Fruit fly (Drosophila melanogaster) whole organism, embryonic: ENCODE measurements around the gene CG5500.

Source experiments
- BtbVII ChIP-seq: fragments of 200-800 bp; sonication (Bioruptor generic); optimal IDR thresholded peaks from 3 replicates; lab custom pipeline; 2017; ENCODE audit warnings: missing biosample characterization, mild to moderate bottlenecking, missing genetic modification characterization
- CG2678 ChIP-seq: fragments of 200-800 bp; sonication (Bioruptor generic); optimal IDR thresholded peaks from 3 replicates; lab custom pipeline; 2019; ENCODE audit warnings: missing biosample characterization, mild to moderate bottlenecking, missing genetic modification characterization, moderate library complexity
- CG34422 ChIP-seq: fragments of 200-800 bp; sonication (Bioruptor generic); IDR thresholded peaks from 3 replicates; pipeline ENCODE4 v1.3.6; 2022; ENCODE audit warnings: missing biosample characterization, missing genetic modification characterization
- Fer2 ChIP-seq: fragments of 200-800 bp; sonication (Bioruptor generic); optimal IDR thresholded peaks from 2 replicates; lab custom pipeline; 2018; ENCODE audit warnings: missing biosample characterization, mild to moderate bottlenecking, missing genetic modification characterization, moderate library complexity
- Hr51 ChIP-seq, 2 experiments: fragments of 200-800 bp; sonication (Bioruptor generic); optimal IDR thresholded peaks; 2 replicates in 1 of 2; 3 replicates in 1 of 2; lab custom pipeline; 2016 to 2018; ENCODE audit warnings: missing biosample characterization in 2 of 2, missing genetic modification characterization in 2 of 2, mild to moderate bottlenecking in 1 of 2, moderate library complexity in 1 of 2
- Max ChIP-seq: fragments of 200-800 bp; sonication (Bioruptor generic); optimal IDR thresholded peaks from 2 replicates; lab custom pipeline; 2016; ENCODE audit warnings: missing biosample characterization, mild to moderate bottlenecking, missing genetic modification characterization
- NfI ChIP-seq: fragments of 200-800 bp; sonication (Bioruptor generic); optimal IDR thresholded peaks from 3 replicates; lab custom pipeline; 2018; ENCODE audit warnings: missing biosample characterization, mild to moderate bottlenecking, missing genetic modification characterization, moderate library complexity
- croc ChIP-seq: fragments of 200-800 bp; sonication (Bioruptor generic); conservative IDR thresholded peaks from 3 replicates; pipeline ENCODE4 v1.3.6; 2022; ENCODE audit warnings: missing biosample characterization, missing genetic modification characterization
- eyg ChIP-seq: fragments of 200-800 bp; sonication (Bioruptor generic); optimal IDR thresholded peaks from 3 replicates; lab custom pipeline; 2016; ENCODE audit warnings: missing biosample characterization, missing genetic modification characterization
- hbn ChIP-seq: fragments of 200-800 bp; sonication (Bioruptor generic); IDR thresholded peaks from 2 replicates; pipeline ENCODE4 v1.3.6; 2022; ENCODE audit warnings: missing biosample characterization, missing genetic modification characterization; ENCODE audit not compliant: partially characterized antibody
- lilli ChIP-seq: fragments of 200-800 bp; sonication (Bioruptor generic); optimal IDR thresholded peaks from 3 replicates; lab custom pipeline; 2016; ENCODE audit warnings: missing biosample characterization, missing genetic modification characterization
- maf-S ChIP-seq: fragments of 200-800 bp; sonication (Bioruptor generic); optimal IDR thresholded peaks from 2 replicates; lab custom pipeline; 2016; ENCODE audit warnings: missing biosample characterization, missing genetic modification characterization
- so ChIP-seq: fragments of 200-800 bp; sonication (Bioruptor generic); IDR thresholded peaks from 3 replicates; pipeline ENCODE4 v1.3.6; 2022; ENCODE audit warnings: missing biosample characterization, missing genetic modification characterization
- stwl ChIP-seq: fragments of 200-800 bp; sonication (Bioruptor generic); optimal IDR thresholded peaks from 3 replicates; lab custom pipeline; 2018; ENCODE audit warnings: missing biosample characterization, mild to moderate bottlenecking, missing genetic modification characterization, moderate library complexity

DNA sequence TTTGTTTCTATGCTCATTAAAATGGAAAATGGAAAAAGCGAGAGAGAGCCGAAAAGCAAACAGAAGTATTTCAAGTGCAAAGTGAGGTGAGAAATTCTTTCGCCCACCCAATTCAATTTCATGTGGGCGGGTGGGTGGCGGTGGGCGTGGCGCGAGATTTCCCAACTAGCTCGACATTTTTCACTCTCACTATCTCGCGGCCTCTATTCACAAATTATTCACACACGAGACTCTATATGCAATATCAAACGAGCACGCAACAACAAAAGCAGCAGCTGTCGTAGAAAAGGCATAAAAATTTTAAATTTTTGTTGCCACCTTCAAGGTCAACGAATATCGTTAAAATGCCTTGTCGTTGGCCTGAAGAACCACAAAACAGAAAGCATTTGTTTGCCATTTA lies 42.4 kb downstream of the CG5500 start:
- TF ChIP-seq hbn (GFP tag; lab: Robert Waterston, UW) (no peak), maf-S (no peak), so (no peak), lilli (no peak), eyg (no peak), Hr51 (GFP tag; optimal IDR thresholded peaks at IDR 0.05; lab: Kevin White, UChicago) (no peak), croc (GFP tag; lab: Robert Waterston, UW) (no peak), CG34422 (GFP tag; lab: Robert Waterston, UW) (no peak), NfI (GFP tag; lab: Kevin White, UChicago) (no peak), CG2678 (tag; lab: Kevin White, UChicago) (no peak), Max (no peak), Fer2 (no peak), stwl (tag; lab: Kevin White, UChicago) (no peak), BtbVII (no peak)
